Worm (Caenorhabditis elegans): ENCODE results near the gene Y26G10.1.

The Y26G10.1 gene

DNA sequence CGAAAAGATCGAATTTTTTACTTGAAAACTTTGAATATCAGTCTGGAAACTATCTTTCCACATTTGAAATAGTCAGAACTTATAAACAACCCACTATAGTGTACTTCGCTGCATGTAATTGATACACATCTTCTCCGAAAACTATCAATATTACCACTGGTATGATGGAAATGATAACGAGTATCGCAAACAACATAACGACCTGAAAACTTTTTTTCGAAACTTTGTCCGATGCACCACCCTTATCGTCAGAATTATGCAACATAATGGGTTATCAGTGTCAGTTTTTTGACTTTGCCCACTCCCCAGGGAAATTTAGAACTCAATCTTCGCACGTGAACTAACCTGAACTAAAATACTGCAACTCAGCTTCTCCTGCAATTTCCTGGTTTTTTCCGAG is 33.4 kb downstream of the Y26G10.1 start:
- TF ChIP-seq elt-2 (tag; optimal IDR thresholded peaks at IDR 0.05) (peak; percentile 90), ceh-48 (tag; optimal IDR thresholded peaks at IDR 0.05) (no peak)

DNA sequence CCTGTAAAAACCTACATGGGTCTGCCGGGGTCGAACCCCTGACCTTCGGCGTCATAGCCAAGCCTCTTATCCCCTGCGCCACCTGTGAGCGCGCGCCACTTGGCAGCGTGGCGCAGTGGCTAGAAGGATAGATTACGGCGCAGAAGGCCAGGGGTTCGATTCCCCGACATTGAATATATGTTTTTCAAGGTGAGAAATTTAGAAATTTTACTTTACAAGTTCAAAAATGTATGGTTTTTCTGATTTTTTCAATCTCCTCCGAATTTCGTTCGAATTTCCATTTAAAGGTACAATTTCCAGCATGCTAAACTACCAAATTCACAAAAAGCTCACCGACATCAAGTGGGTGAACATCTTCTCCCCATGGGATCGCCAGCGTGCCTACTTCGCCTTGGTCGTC is 35.7 kb downstream of the Y26G10.1 start, which contains the start of gene dgat-2:
TSS of gene dgat-2 (plus strand) at position 301 of the 400 bp plus-strand sequence.
- TF ChIP-seq ztf-16 (tag; optimal IDR thresholded peaks at IDR 0.05) (no peak), ceh-48 (tag; optimal IDR thresholded peaks at IDR 0.05) (no peak), zip-5 (tag; optimal IDR thresholded peaks at IDR 0.05) (no peak), pax-1 (tag; optimal IDR thresholded peaks at IDR 0.05) (no peak), unc-55 (GFP tag; optimal IDR thresholded peaks at IDR 0.05) (no peak), Y22D7AL.16 (tag; optimal IDR thresholded peaks at IDR 0.05) (no peak), ceh-18 (tag; optimal IDR thresholded peaks at IDR 0.05) (no peak), ahr-1 (tag; optimal IDR thresholded peaks at IDR 0.05) (no peak), sox-2 (GFP tag; IDR thresholded peaks at IDR 0.05) (no peak), K09A11.1 (tag; optimal IDR thresholded peaks at IDR 0.05; ENCODE audit: insufficient read depth) (no peak), unc-42 (tag; optimal IDR thresholded peaks at IDR 0.05) (no peak), K02D7.2 (tag; optimal IDR thresholded peaks at IDR 0.05) (no peak), hlh-30 (tag; optimal IDR thresholded peaks at IDR 0.05; ENCODE audit: insufficient read depth) (no peak), sox-4 (tag; optimal IDR thresholded peaks at IDR 0.05) (no peak), eyg-1 (tag; optimal IDR thresholded peaks at IDR 0.05) (no peak), dmd-4 (tag; optimal IDR thresholded peaks at IDR 0.05; ENCODE audit: borderline replicate concordance) (no peak), ama-1 (optimal IDR thresholded peaks at IDR 0.05) (no peak), ceh-30 (tag; optimal IDR thresholded peaks at IDR 0.05) (no peak), madf-2 (tag; optimal IDR thresholded peaks at IDR 0.05) (no peak), nhr-232 (tag; optimal IDR thresholded peaks at IDR 0.05) (no peak)

DNA sequence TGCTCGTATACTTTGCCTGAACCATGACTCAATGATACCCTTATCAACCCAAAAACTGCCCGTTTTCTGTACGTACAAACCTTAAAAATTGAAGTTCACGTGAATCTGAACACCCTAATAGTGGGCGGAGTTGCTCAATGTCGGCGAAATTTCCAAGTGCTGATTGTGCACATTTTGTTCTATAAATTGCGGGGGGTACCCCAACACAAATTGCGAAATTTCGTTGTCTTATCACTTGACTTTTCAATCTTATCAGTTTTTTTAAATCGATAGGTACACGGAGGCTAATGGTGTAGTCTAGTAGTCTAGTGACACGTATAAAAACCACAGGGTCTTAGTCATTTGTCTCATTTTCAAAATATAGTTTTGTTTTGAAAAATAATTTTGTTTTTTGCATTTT is 36.5 kb downstream of the Y26G10.1 start, which contains the start of gene fbxa-108:
TSS of gene fbxa-108 (minus strand) at position 158 of the 400 bp plus-strand sequence.
- TF ChIP-seq ceh-2 (tag; optimal IDR thresholded peaks at IDR 0.05) (no peak), ets-4 (tag; optimal IDR thresholded peaks at IDR 0.05) (no peak), zip-5 (tag; optimal IDR thresholded peaks at IDR 0.05) (no peak), elt-2 (tag; optimal IDR thresholded peaks at IDR 0.05) (peak; percentile 92), hlh-30 (tag; optimal IDR thresholded peaks at IDR 0.05; ENCODE audit: insufficient read depth) (no peak), ceh-6 (GFP tag; optimal IDR thresholded peaks at IDR 0.05) (no peak)

DNA sequence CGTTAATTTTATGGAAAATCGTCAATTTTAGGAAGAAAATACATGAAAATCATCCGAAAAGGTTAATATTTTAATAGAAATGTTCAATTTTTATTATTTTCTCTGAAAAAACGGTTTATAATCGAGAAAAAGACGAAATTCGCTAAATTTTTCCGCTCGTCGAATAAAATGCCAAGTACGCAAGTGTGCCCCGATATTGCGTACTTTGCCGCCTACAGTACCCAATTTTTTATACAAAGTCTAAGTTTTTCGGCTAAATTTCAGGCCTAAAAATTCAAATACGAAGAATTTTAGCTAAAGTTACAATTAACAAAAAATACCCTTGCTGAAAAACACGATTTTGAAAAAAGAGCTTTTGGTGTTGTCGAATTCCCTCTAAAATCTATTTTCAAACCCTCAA is 36.9 kb downstream of the Y26G10.1 start:
- TF ChIP-seq tbx-2 (tag; optimal IDR thresholded peaks at IDR 0.05) (no peak), hlh-15 (tag; optimal IDR thresholded peaks at IDR 0.05) (no peak), unc-3 (GFP tag; conservative IDR thresholded peaks at IDR 0.05) (no peak), unc-3 (tag; optimal IDR thresholded peaks at IDR 0.05) (no peak), odd-2 (tag; optimal IDR thresholded peaks at IDR 0.05) (no peak), sox-4 (tag; optimal IDR thresholded peaks at IDR 0.05) (no peak), ceh-18 (tag; optimal IDR thresholded peaks at IDR 0.05) (no peak), ceh-22 (tag; optimal IDR thresholded peaks at IDR 0.05) (no peak), unc-42 (tag; optimal IDR thresholded peaks at IDR 0.05) (no peak), nhr-11 (tag; optimal IDR thresholded peaks at IDR 0.05) (no peak), ets-4 (tag; optimal IDR thresholded peaks at IDR 0.05) (no peak), nhr-232 (tag; optimal IDR thresholded peaks at IDR 0.05) (no peak), pax-1 (tag; optimal IDR thresholded peaks at IDR 0.05) (no peak), ceh-30 (tag; optimal IDR thresholded peaks at IDR 0.05) (no peak), ama-1 (optimal IDR thresholded peaks at IDR 0.05) (no peak), unc-86 (tag; optimal IDR thresholded peaks at IDR 0.05) (no peak), npax-4 (tag; optimal IDR thresholded peaks at IDR 0.05) (no peak)

DNA sequence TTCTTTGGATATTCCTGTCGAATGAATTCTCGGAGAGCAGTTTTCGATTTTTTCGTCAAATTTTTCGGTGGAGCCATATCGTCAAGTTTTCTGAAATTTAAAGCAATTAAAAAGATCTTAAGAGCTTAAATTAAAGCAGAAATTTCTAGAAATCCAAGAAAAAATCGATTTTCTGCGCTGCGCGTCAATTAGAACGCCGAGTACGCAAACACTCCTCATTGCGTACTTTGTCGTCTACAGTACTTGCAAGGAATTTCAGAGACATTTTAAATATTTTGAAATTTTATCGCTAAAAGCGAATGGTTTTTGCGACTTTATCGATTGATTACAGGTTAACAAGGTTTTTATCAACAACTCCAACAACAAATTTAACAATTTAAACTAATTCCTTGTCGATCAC is 40.5 kb downstream of the Y26G10.1 start:
- TF ChIP-seq ceh-30 (tag; optimal IDR thresholded peaks at IDR 0.05): no peak

DNA sequence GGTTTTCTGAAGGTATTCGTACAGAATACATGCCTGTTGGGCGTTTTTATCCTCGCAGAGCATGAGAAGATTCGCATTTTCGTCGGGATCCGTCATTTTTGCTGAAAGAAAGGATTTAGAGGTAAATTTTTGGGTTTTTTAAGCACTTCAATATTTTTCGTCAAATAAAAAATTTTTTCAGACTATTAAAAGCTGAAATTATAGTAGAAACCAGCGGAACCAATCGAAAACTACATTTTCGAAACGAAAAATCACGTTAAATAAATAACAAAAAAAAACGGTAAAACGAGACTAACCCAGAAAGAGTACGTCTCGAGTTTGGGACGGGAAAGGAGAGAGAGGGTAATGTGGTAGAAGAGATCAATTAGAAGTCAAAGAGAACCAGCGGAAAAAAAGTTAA is 45.3 kb downstream of the Y26G10.1 start, which contains the start of gene fbxa-192:
TSS of gene fbxa-192 (minus strand) at position 101 of the 400 bp plus-strand sequence.
- TF ChIP-seq unc-3 (GFP tag; conservative IDR thresholded peaks at IDR 0.05) (no peak), unc-3 (tag; optimal IDR thresholded peaks at IDR 0.05) (no peak), nhr-232 (tag; optimal IDR thresholded peaks at IDR 0.05) (no peak), ahr-1 (tag; optimal IDR thresholded peaks at IDR 0.05) (no peak), ets-4 (tag; optimal IDR thresholded peaks at IDR 0.05) (no peak), dmd-4 (tag; optimal IDR thresholded peaks at IDR 0.05; ENCODE audit: borderline replicate concordance) (no peak), ceh-45 (GFP tag; IDR thresholded peaks at IDR 0.05) (no peak), dve-1 (tag; optimal IDR thresholded peaks at IDR 0.05) (no peak), fkh-10 (GFP tag; optimal IDR thresholded peaks at IDR 0.05) (no peak), ceh-30 (tag; optimal IDR thresholded peaks at IDR 0.05) (no peak), pax-1 (tag; optimal IDR thresholded peaks at IDR 0.05) (no peak), rnt-1 (tag; optimal IDR thresholded peaks at IDR 0.05) (no peak), tbx-2 (tag; optimal IDR thresholded peaks at IDR 0.05) (no peak), syd-9 (tag; optimal IDR thresholded peaks at IDR 0.05) (no peak), ceh-2 (tag; optimal IDR thresholded peaks at IDR 0.05) (no peak), ceh-14 (tag; optimal IDR thresholded peaks at IDR 0.05) (no peak), nhr-11 (tag; optimal IDR thresholded peaks at IDR 0.05) (no peak), sox-4 (tag; optimal IDR thresholded peaks at IDR 0.05) (no peak), nfya-1 (tag; optimal IDR thresholded peaks at IDR 0.05) (no peak)

Data from whole organism, late embryonic.